Worm (Caenorhabditis elegans) whole organism, dauer: ENCODE results near the gene Y42H9AR.2.
"Not testable (repeated sequence)": the region's sequence is repeated elsewhere in the genome, so short reads cannot be mapped to it uniquely, and the experiment has no call there.

ENCODE experiments used
- unc-62 ChIP-seq: sonication (generic microtip); optimal IDR thresholded peaks from 2 replicates; lab custom pipeline; 2017; ENCODE audit warnings: missing biosample characterization, missing genetic modification reagents, missing genetic modification characterization

Gene Y42H9AR.2

DNA sequence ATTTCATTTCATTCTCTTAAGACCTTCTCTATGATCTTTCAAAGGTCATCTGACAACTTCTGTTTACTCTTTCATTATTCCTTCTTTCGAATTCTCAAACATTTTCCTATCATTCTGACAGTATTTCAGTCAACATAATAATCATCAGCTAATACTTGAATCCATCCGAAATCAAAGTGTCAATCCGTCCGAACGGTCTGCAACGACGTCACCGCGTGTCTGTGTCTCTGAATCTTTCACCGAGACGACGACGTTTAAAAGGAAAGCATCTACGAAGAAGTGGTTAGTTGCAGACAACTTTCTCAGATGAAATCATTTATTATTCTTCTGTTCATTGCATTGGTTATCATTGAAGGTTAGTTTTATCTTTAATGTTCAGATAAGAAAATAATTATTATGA is 2.5 kb downstream of the Y42H9AR.2 start, which contains the start of gene Y42H9AR.5:
Gene Y42H9AR.5, plus strand, starts transcription at position 301 of the 400 bp plus-strand sequence.
- no peak for TF ChIP-seq unc-62

DNA sequence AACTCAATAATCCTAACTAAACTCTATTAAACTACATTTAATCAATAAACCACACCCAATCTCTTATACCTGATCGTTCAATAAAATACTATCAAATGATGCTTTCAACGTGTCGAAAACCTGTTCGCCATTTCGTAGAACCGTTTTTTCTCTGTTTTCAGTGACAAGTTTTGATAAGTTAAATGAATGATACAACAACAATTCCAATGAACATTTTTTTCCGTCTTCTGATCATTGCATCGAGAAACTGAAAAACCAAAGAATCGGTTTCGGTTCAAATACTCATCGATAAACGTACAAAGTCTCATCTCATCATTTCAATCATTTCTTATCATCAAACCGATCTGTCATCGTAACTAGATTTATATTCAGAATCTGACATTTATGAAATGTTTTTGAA is 3.5 kb downstream of the Y42H9AR.2 start:
- no peak for TF ChIP-seq unc-62

DNA sequence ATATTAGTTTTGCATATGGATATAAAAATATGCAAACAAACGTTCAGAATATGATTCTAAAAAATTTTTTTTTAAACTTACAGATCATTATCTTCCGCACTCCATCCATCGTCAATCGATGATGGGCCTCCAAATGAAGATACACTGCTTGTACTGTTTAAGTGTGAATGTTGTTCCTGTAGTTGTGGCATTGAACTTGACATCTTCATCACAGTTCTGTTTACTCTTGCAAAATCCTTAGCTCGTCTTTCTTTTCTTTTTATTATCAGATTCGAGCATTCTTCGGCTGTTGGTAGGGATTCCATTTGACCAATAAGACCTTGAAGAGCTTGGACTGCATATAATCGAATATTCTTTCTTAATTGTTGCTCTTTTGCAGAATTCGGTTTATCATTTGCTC is 5.4 kb downstream of the Y42H9AR.2 start:
- no peak for TF ChIP-seq unc-62

DNA sequence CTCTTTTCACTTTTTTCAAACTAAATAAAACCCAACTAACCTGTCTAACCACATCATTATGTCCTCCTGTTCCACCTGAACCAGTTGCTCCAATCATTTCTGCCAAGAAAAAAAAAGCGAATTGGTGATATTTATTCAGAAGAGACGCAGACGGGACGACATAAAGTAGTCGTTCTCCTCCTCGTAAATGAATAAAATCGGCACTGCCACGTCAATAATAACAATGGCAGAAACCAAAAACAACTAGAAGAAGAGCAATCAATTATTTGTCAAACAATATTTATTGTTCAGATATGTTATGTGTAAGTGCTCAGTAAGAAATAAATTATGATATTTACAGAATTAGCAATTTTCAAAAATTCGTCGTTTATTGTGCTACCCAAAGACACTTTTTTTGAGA is 7.8 kb downstream of the Y42H9AR.2 start, which contains the start of gene rabs-5:
Gene rabs-5, minus strand, starts transcription at position 101 of the 400 bp plus-strand sequence.
- no peak for TF ChIP-seq unc-62

DNA sequence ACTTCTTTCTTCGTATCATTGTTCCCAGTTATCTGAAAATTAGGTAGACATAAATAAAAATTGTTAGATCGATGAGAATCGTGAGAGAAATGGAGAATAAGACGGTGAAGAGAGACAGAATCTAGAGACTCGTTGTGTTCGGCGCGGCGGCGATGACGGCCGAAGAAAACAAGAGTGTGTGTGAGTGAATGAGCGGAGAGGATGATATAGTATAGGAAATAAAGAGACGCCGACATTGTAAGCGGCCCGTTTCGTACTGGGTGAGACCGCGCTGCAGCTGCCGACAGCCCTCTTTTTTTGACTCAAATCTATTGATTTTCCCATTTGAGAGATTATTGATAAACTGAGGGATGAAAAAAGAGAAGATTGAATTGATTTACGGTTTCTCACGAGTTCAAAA is 12.5 kb downstream of the Y42H9AR.2 start, which contains the start of gene Y42H9AR.4:
Gene Y42H9AR.4, minus strand, starts transcription at position 32 of the 400 bp plus-strand sequence.
- TF ChIP-seq unc-62, result no peak

DNA sequence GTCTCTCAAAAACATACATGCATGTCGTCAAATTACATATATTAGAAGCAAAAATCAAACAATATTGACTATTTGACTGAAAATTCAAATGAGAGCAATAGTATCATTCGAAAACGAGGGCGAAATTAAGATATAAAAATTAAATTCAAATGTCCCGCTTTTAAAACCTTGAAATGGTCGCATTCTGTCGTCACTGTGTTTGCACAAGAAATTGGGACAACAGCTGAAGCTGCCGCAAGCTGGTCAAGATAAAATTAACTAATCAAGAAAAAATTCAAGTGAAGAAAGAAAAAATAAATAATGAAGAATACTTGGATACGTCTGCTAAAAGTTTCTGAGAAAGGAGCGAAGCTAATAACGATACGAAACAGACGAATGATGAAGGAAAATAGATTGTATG is 12.9 kb downstream of the Y42H9AR.2 start:
- no peak for TF ChIP-seq unc-62

DNA sequence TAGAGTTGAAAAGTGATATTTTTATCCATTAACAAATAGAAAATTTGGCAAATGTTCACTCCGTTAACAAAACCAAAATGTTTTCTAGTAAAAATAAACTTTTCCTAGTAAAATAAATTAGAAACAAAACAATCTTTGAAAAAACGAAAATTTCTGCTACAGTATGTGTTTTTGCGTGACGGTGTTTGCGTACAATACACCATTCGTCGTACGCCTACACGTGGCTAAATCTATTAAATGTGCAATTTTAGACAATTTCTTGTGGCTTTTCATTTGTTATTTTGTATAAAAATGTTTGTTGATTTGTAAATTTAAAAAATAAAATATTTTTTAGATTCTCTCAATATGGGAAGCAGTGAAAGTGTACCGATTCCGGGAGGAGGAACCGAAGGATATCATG is 13.5 kb downstream of the Y42H9AR.2 start, which contains the start of gene Y42H9AR.1:
Gene Y42H9AR.1, plus strand, starts transcription at position 233 of the 400 bp plus-strand sequence.
- TF ChIP-seq unc-62, result no peak

DNA sequence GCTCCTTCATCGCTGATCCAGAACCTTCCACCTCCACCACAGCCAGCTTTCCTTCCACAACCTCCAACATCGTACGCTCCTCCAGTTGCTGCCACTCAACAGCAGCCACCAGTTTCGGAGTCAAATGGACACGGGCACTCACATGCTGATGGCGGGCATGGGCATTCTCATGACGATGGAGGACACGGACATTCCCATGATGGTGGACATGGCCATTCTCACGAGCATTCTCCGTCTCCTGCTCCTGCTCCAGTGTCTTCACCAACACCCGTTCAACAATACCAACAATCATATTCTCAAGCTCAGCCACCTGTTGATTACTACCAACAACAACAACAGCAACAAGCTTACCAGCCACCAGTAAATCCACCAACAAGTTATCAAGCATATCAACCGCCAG is 14.8 kb downstream of the Y42H9AR.2 start:
- TF ChIP-seq unc-62, result no peak

DNA sequence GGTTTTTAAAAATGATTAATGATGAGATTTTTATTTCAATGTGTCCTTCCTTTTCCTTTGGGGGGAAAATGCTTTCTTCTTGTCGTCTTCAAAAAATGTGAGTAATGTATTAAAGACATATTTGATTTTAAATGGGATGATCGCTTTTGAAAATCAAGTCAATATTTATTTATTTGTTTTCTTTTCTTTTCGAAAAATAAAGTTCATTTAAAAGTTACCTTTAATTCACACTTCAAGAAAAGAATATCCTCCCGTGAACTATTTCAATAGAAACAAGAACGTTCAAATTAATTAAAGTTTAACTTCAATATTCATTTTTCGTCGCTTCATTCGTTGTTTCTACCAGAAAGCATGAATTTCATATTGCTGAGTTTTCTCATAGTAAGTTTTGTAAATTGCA is 15.8 kb downstream of the Y42H9AR.2 start, which contains the start of gene irld-8:
Gene irld-8, plus strand, starts transcription at position 301 of the 400 bp plus-strand sequence.
- no peak for TF ChIP-seq unc-62

DNA sequence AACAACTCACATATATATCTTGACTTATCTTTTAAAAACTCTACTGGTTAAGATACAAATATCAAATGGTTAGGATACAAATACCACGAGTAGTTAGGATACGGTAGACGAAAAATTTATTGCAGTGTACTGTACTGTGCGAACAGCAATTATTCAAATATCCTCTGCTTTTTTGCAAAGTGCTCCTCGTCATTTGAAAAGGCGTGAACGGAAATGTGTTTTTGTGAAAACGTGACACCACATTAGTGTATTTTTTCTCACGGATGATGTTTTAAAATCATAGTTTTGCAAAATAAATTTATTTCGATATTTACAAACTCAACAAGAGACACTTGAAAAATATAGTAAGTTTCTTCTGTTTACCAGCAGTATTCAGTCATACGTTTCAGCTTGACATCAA is 19.1 kb downstream of the Y42H9AR.2 start, which contains the start of gene F42G8.8:
Gene F42G8.8, plus strand, starts transcription at position 301 of the 400 bp plus-strand sequence.
- TF ChIP-seq unc-62, result no peak

DNA sequence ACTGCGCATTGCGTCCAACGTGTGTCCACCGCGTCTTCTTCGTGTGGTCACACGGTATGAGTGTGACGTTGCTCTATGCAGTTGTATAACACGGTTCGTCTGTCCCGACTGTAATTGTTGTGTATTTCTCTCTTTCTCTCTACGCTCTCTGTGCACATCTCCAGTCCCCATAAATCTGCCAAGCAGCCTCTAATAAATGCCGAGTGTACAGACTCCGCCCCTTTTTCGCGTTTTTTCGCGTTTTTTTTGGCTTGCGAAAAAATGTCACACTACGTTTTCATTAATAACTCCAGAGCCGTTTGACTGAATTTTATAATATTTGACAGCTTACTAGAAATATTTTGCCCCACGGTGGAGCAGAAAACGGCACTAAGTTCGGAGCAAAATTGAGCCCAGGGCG is 22.6 kb downstream of the Y42H9AR.2 start, which contains the start of gene erp-44.3:
Gene erp-44.3, plus strand, starts transcription at position 301 of the 400 bp plus-strand sequence.
- TF ChIP-seq unc-62, result not testable (repeated sequence)

DNA sequence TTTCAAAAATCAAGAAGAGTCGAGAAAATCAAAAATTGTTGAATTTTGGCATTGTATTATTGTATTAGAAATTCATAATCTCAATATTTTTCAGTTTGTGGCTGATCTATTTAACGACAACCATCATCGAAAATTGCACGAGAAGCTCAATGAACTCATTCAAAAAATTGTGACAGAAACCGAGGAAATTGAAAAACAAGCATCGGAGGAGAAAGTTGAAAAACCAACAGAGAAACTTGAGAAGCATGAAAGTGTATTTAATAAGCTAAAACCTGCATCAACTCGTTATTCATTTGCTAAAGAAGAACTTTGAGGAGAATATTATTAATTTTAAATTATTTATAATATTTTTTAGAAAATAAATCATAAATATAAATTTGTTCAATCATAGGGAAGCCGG is 27.2 kb downstream of the Y42H9AR.2 start, which contains the start of gene ceph-41:
Gene ceph-41, plus strand, starts transcription at position 301 of the 400 bp plus-strand sequence.
- TF ChIP-seq unc-62, result no peak

DNA sequence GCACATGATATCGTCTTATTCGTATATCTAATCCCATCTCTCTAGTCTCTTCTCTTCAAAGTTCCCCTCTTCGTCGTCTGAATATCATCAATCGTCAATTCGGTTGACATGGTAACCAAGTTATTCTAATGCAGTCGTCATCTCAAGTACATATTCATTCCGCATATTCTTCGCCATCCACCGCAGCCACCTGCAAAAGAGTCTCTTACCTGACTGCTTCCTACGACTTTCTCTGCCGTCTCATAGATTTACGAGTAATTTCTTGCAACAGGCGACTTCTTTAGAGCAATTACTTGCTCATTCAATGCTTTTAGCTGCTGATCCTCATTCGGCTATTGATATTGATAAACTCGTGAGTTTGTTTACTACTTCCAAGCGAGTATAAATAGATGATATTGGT is 27.7 kb downstream of the Y42H9AR.2 start:
- no peak for TF ChIP-seq unc-62

DNA sequence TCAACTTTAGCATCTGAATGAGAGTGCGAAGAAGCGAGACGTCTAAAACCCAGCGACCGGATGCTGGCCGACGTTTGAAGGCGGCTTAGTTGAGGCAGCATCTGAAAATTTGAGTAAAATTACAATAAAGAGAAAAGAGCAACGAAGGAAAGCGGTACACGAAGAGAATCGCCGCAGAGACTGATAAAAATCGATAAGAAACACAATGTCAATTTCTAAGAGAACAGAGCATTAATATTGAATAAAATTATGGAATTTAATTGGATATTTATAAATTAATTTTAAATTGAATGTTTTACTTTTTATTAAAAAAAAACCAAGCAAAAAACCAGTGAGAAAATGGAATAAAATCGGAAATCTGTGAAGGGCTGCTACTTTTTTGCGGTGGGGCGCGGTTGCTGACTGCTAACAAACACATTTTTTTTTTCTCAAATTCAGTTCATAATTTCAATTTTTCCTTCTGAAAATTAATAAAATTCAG is 30.5 kb downstream of the Y42H9AR.2 start, which contains the start of the genes ndub-11 and moc-3:
Gene ndub-11, minus strand, starts transcription at position 101 of the 481 bp plus-strand sequence.
Gene moc-3, plus strand, starts transcription at position 431 of the 481 bp plus-strand sequence.
- TF ChIP-seq unc-62, result no peak

DNA sequence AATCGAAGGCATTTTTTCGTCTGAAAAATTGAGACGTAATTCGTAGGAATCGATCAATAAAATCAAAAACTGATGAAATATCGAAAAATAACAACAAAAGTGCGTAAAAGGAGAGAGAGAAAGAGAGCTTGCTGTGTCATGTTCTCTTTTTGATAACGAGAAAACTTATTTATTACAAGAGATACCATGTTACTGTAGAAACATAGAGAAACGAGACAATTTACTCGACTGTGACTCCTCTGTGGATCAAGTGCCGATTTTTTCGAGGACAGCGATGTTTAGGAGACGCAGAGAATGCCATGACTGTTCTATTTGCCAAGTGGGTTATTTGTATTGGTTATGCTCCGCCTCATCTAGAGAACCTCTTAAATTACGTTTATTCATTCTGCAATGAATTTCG is 33.8 kb downstream of the Y42H9AR.2 start, which contains the start of gene sph-1:
Gene sph-1, minus strand, starts transcription at position 23 of the 400 bp plus-strand sequence.
- no peak for TF ChIP-seq unc-62

DNA sequence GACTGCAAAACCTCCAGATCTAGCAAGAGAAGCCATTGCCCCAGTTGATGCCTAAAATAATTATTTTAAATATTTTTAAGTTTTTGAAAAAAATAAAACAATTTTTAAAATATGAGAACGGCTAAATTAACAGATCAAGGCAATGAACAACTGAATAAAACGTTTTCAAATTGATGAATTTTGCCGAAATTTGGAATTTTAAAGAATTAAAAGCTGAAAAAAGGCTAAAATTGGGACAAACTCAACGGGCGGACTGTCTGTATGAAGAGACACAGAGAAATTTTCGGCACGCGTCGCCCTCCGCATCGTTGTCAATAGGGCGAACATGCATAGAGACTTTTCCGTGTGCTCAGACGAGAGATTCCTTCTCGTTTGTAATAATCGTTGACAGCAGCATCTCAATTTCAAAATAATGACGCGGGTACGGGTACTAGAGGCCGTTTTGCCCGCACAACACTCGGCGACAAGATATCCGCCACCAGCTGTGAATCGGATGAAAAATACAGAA is 36.4 kb downstream of the Y42H9AR.2 start, which contains the start of the genes isp-1 and islo-1:
Gene isp-1, minus strand, starts transcription at position 51 of the 508 bp plus-strand sequence.
Gene islo-1, plus strand, starts transcription at position 385 of the 508 bp plus-strand sequence.
- TF ChIP-seq unc-62, result no peak

DNA sequence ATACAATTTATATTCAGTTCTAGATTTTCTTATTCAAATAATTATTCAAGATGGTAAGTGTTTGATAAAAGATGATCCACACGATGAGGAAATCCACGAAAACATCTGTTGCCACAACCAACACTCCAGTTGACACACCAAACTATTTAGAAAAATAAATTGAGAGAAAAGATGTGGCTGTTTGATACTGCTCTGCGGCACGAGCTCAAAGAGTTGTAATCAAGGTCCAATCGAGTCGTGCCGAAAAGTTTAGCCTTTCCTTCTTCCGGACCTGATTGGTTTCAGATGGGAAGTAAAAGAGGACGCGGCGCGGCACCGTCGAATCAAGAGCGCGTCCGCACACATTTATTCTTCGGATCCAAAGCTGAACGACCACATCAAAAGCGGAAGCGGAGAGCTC is 36.8 kb downstream of the Y42H9AR.2 start:
- no peak for TF ChIP-seq unc-62

DNA sequence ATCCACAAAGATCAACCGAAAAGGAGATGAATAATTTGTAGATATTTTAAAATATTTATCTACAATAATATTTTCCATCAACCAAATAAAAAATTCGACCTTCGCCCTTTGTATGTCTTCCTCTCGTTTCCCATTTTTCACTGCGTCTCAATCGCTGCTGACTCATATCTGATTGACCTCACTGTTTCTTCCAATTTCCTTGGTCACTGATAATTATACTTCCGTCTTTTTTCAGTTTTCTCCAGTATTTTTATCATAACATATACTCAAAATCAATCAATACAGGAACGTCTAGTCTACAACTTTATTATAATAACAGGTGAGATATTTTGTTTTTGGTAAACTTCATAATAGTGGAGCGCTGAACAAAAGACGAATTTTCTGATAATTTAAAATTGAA is 39.3 kb downstream of the Y42H9AR.2 start, which contains the start of gene pmk-3:
Gene pmk-3, plus strand, starts transcription at position 236 of the 400 bp plus-strand sequence.
- TF ChIP-seq unc-62, result no peak
